Worm (Caenorhabditis elegans) whole organism, early embryonic: ENCODE data around the gene his-60.

Source experiments
- ama-1 ChIP-seq: fragments of 150-350 bp; optimal IDR thresholded peaks from 2 replicates; lab custom pipeline; 2014
- flt-1 ChIP-seq: fragments of 200-800 bp; sonication (Bioruptor generic); IDR thresholded peaks from 2 replicates; pipeline ENCODE4 v1.3.6; 2022; ENCODE audit warnings: missing genetic modification characterization, missing compliant biosample characterization
- hmg-4 ChIP-seq: fragments of 200-800 bp; sonication (Bioruptor generic); optimal IDR thresholded peaks from 2 replicates; lab custom pipeline; 2018; ENCODE audit warnings: mild to moderate bottlenecking, missing genetic modification characterization, missing compliant biosample characterization
- pes-1 ChIP-seq: fragments of 200-800 bp; sonication (Bioruptor generic); IDR thresholded peaks from 2 replicates; pipeline ENCODE4 v1.3.6; 2022; ENCODE audit warnings: missing genetic modification reagents, missing genetic modification characterization, missing compliant biosample characterization
- scrt-1 ChIP-seq: fragments of 200-800 bp; sonication (Bioruptor generic); IDR thresholded peaks from 2 replicates; pipeline ENCODE4 v1.3.6; 2022; ENCODE audit warnings: missing genetic modification characterization, missing compliant biosample characterization
- sea-1 ChIP-seq: fragments of 200-800 bp; sonication (Bioruptor generic); conservative IDR thresholded peaks from 2 replicates; pipeline ENCODE4 v1.3.6; 2022; ENCODE audit warnings: missing genetic modification characterization, missing compliant biosample characterization
- tra-4 ChIP-seq: sonication (generic microtip); optimal IDR thresholded peaks from 2 replicates; lab custom pipeline; 2017; ENCODE audit warnings: missing genetic modification characterization, missing compliant biosample characterization

- TF ChIP-seq ama-1 (lab: Kevin White, UChicago), result no peak
- no peak for TF ChIP-seq tra-4 (tag; lab: Kevin White, UChicago)
- TF ChIP-seq flt-1 (GFP tag; lab: Robert Waterston, UW), result no peak
- no peak for TF ChIP-seq scrt-1 (GFP tag; lab: Robert Waterston, UW)
- no peak for TF ChIP-seq sea-1 (GFP tag; lab: Robert Waterston, UW)
- TF ChIP-seq hmg-4 (GFP tag; lab: Kevin White, UChicago), result no peak
- no peak for TF ChIP-seq pes-1
Observed at ce11 chrIV:7520258-7520657, 32.5 kb upstream of the his-60 start.
